Worm (Caenorhabditis elegans): ENCODE data around the gene bath-5.
A peak's percentile ranks its signal among the peaks of the same experiment; 100 is the strongest.
"Not testable (repeated sequence)": the region's sequence is repeated elsewhere in the genome, so short reads cannot be mapped to it uniquely, and the experiment has no call there.

Gene bath-5

DNA sequence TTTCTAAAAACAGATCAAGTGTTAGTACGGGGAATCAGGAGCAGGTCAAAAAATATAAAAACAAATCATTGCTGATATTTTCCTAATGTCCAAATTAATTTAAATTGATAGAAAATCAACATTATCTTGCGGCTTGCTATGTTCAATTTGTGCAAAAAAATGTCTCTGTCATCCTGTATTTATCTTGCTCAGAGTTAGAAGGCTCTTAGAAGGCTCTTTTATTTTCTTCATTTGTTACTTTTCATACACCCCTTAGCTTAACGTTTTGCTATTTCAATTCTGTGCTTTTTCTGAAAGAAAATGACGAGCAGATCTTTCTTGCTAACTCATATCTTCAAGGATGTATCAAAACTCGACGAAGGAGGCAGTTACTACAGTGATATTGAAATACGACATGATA lies 33.2 kb downstream of the bath-5 start, which contains the start of gene math-19:
math-19 (plus strand) TSS at position 301 of the 400 bp plus-strand sequence.
- TF ChIP-seq ama-1 (optimal IDR thresholded peaks at IDR 0.05); fos-1 (tag; optimal IDR thresholded peaks at IDR 0.05); mdl-1 (tag; optimal IDR thresholded peaks at IDR 0.05): not testable (repeated sequence)

DNA sequence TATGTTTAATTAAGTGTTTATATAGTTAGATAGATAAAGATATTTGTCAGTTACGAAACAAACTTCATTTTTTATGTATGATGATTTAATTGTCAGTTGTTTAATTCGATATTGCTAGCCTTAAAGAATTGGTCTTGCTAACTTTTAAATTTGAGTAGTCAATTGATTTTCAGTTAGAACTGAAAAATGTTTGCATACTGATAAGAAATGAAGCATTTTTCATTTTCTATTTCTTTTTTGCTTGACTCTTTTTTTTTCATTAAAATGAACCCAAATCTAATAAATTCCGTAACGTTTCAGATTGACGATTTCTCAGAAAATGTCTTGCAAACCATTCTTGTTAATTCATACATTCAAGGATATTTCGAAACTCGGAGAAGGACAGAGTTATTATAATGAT lies 35.5 kb downstream of the bath-5 start, which contains the start of gene math-20:
math-20 (plus strand) TSS at position 301 of the 400 bp plus-strand sequence.
- TF ChIP-seq ceh-90 (tag; optimal IDR thresholded peaks at IDR 0.05) (no peak), irx-1 (tag; optimal IDR thresholded peaks at IDR 0.05) (no peak), nhr-77 (tag; optimal IDR thresholded peaks at IDR 0.05) (no peak), egl-13 (tag; optimal IDR thresholded peaks at IDR 0.05) (no peak), hpl-2 (GFP tag; optimal IDR thresholded peaks at IDR 0.05) (no peak), nhr-28 (tag; optimal IDR thresholded peaks at IDR 0.05) (no peak), nhr-20 (tag; optimal IDR thresholded peaks at IDR 0.05) (no peak), lin-35 (GFP tag; optimal IDR thresholded peaks at IDR 0.05) (no peak), aly-2 (tag; optimal IDR thresholded peaks at IDR 0.05) (no peak), grh-1 (GFP tag; IDR thresholded peaks at IDR 0.05) (no peak), ztf-11 (tag; optimal IDR thresholded peaks at IDR 0.05) (no peak), nhr-11 (tag; optimal IDR thresholded peaks at IDR 0.05) (no peak)

DNA sequence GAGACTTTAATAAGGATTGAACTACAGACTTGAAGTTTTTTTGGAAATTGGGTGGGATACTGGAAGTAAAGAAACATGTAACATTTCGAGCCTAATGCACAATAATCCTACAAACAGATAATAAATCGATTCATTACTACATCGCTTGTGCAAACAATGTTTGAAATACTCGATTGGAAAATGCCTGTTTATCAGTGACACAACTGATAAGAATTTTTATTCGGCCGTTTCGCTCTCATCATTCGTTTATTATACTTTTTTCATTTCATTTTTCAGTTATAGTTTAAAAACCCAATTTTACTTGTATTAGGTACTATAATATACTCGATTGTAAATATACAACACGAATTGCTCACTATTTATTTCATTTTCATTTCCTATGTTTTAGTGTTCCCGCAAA lies 36.0 kb downstream of the bath-5 start:
- TF ChIP-seq alr-1 (tag; optimal IDR thresholded peaks at IDR 0.05; ENCODE audit: borderline replicate concordance) (no peak), lin-35 (GFP tag; optimal IDR thresholded peaks at IDR 0.05) (peak in 1 of 2 experiments; percentile 14), C34B4.2 (tag; optimal IDR thresholded peaks at IDR 0.05) (no peak), elt-2 (tag; optimal IDR thresholded peaks at IDR 0.05) (peak; percentile 84), pqm-1 (tag; optimal IDR thresholded peaks at IDR 0.05) (peak; percentile 27), isw-1 (GFP tag; IDR thresholded peaks at IDR 0.05) (no peak)

DNA sequence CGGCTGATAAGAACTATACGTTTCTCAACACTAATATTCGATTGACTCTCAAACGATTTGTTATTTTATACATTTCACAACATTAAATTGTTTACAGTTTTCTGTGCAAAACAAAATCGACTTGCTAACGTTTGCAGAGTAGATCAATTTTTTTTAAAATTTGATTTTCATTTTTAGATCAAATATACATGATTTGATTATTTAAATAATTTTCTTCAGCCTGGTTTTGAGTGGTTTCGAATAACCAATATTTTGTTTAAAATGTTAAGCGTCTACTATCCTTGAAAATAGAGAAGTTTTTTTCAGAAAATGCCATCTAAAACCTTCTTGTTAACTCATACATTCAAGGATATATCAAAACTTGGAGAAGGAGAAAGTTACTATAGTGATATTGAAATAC lies 38.0 kb downstream of the bath-5 start, which contains the start of gene math-21:
math-21 (plus strand) TSS at position 301 of the 400 bp plus-strand sequence.
- TF ChIP-seq pax-3 (tag; optimal IDR thresholded peaks at IDR 0.05): no peak
- TF ChIP-seq lsy-2 (tag; optimal IDR thresholded peaks at IDR 0.05): no peak
- no peak for TF ChIP-seq nhr-71 (tag; optimal IDR thresholded peaks at IDR 0.05)
- TF ChIP-seq tbx-2 (tag; optimal IDR thresholded peaks at IDR 0.05): no peak
- TF ChIP-seq skn-1 (tag; optimal IDR thresholded peaks at IDR 0.05): no peak
- no peak for TF ChIP-seq lir-3 (tag; optimal IDR thresholded peaks at IDR 0.05; ENCODE audit: poor library complexity)
- no peak for TF ChIP-seq sox-4 (tag; optimal IDR thresholded peaks at IDR 0.05)

DNA sequence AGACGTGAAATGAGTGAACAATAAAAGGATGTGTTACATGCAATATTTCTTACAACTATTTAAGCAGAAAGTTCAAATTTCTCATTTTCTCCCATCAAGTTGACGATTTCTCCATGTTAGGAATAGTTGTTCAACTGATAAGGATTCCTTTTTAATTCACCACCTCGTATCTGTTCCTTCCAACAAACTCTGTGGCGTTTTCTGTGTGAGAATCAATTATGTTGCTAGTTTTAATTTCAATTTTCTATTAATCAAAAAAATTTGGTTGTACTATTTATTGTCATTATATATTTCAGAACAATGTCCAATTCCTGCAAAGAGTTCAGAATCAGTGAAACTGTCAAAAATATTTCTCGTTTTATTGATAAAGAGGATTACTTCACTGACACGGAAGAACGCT lies 42.7 kb downstream of the bath-5 start, which contains the start of gene math-44:
math-44 (plus strand) TSS at position 301 of the 400 bp plus-strand sequence.
- TF ChIP-seq ceh-90 (tag; optimal IDR thresholded peaks at IDR 0.05): no peak
- TF ChIP-seq efl-1 (optimal IDR thresholded peaks at IDR 0.05): no peak
- TF ChIP-seq efl-1 (GFP tag; optimal IDR thresholded peaks at IDR 0.05 in 1 of 2): peak in 1 of 2 experiments; percentile 30

DNA sequence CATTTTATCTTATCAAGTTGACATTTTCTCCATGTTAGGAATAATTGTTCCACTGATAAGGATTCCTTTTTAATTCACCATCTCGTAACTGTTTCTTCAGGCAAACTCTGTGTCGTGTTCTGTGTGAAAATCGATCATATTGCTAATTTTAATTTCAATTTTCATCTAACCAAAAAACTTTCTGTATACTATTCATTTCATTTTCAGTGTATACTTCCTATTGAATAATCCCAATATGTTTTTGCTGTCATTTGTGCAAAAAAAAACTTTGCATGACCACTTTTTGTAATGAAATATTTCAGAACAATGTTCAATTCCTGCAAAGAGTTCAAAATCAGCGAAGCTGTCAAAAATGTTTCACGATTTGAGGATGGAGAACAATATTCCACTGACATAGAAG lies 44.8 kb downstream of the bath-5 start, which contains the start of gene Y16E11A.4:
Y16E11A.4 (plus strand) TSS at position 301 of the 400 bp plus-strand sequence.
- TF ChIP-seq tbx-2 (tag; optimal IDR thresholded peaks at IDR 0.05) (no peak), dpl-1 (GFP tag; optimal IDR thresholded peaks at IDR 0.05) (no peak), nhr-20 (tag; optimal IDR thresholded peaks at IDR 0.05) (no peak), nhr-77 (tag; optimal IDR thresholded peaks at IDR 0.05) (no peak), lsy-2 (tag; optimal IDR thresholded peaks at IDR 0.05) (no peak), C34B4.2 (tag; optimal IDR thresholded peaks at IDR 0.05) (no peak), ets-5 (GFP tag; IDR thresholded peaks at IDR 0.05) (no peak), rnt-1 (tag; optimal IDR thresholded peaks at IDR 0.05) (no peak), mep-1 (tag; optimal IDR thresholded peaks at IDR 0.05) (no peak), elt-3 (tag; optimal IDR thresholded peaks at IDR 0.05) (no peak), vab-15 (tag; optimal IDR thresholded peaks at IDR 0.05) (no peak), nhr-11 (tag; optimal IDR thresholded peaks at IDR 0.05) (no peak), sox-4 (tag; optimal IDR thresholded peaks at IDR 0.05) (no peak), mef-2 (tag; optimal IDR thresholded peaks at IDR 0.05) (no peak), ztf-11 (tag; optimal IDR thresholded peaks at IDR 0.05) (no peak), unc-86 (tag; optimal IDR thresholded peaks at IDR 0.05) (no peak), egl-13 (tag; optimal IDR thresholded peaks at IDR 0.05) (no peak), hlh-4 (tag; optimal IDR thresholded peaks at IDR 0.05) (no peak), mab-9 (GFP tag; IDR thresholded peaks at IDR 0.05) (no peak)
